Fruit fly (Drosophila melanogaster) whole organism, prepupa: Measurements from ENCODE around the gene Nse1.

ENCODE experiments used
- Blimp-1 ChIP-seq: fragments of 200-800 bp; sonication (Bioruptor generic); optimal IDR thresholded peaks from 3 replicates; lab custom pipeline; 2017; ENCODE audit warnings: missing biosample characterization, missing genetic modification characterization, mild to moderate bottlenecking, moderate library complexity, missing genetic modification reagents
- CG6276 ChIP-seq: fragments of 200-800 bp; sonication (Bioruptor generic); optimal IDR thresholded peaks from 2 replicates; lab custom pipeline; 2017; ENCODE audit warnings: missing biosample characterization, mild to moderate bottlenecking, missing genetic modification characterization
- Sox14 ChIP-seq: fragments of 200-800 bp; sonication (Bioruptor generic); optimal IDR thresholded peaks from 3 replicates; lab custom pipeline; 2016; ENCODE audit warnings: missing biosample characterization, missing genetic modification characterization
- Sox15 ChIP-seq: fragments of 200-800 bp; sonication (Bioruptor generic); optimal IDR thresholded peaks from 3 replicates; lab custom pipeline; 2016; ENCODE audit warnings: missing biosample characterization, missing genetic modification characterization
- fkh ChIP-seq: fragments of 200-800 bp; sonication (Bioruptor generic); optimal IDR thresholded peaks from 3 replicates; lab custom pipeline; 2017; ENCODE audit warnings: missing biosample characterization, mild to moderate bottlenecking, missing genetic modification characterization, moderate library complexity
- net ChIP-seq: fragments of 200-800 bp; sonication (Bioruptor generic); optimal IDR thresholded peaks from 3 replicates; lab custom pipeline; 2016; ENCODE audit warnings: missing biosample characterization, missing genetic modification characterization

DNA sequence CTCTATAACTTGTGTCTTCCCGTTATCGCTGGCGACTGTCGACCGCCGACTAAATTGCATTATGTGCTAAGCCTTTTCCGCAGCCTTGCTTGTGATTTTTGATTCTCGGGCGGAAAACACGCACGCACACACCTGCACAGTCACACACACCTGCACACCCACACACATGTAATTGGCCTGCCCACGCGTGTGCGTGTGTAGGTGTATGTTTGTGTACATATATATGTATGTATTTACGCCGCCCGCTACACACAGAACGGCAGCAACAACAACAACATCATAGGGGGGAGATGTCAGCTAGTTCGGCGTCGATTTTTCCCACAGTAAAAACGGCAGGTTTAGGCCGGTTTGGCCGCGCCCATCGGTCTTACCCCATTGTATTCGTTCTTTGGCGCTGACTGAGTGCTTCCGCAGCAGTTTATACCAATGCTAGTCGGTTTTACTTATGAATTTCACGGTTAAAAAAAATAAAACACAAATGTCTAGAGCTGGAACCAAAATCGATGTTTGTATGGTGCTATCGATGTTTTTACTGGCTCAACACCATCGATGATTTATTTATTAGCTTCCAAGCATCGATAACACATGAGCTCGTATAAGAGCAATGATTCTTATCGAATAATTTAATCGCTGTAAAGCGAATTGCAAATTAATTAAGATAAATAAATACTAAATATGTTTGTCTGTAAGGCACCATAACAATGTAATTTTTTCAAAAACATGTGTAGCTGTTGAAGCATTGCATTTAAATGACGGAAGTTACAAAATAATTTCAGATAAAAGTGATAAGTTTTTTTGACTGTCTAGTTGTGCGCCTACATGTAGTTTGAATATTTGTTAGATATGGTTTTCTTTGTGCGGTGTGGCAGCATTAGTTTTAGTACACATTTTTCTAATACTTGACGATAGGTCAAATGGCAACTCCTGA is 45.7 kb upstream of the Nse1 start, which contains the start of gene homer:
- peak; percentile 91 for TF ChIP-seq fkh (GFP tag; lab: Kevin White, UChicago)
- no peak for TF ChIP-seq CG6276 (GFP tag; lab: Kevin White, UChicago)
- TF ChIP-seq net: no peak
- no peak for TF ChIP-seq Blimp-1 (GFP tag; lab: Kevin White, UChicago)
- no peak for TF ChIP-seq Sox15 (GFP tag; lab: Kevin White, UChicago)
- peak; percentile 12 for TF ChIP-seq Sox14
